Worm (Caenorhabditis elegans) whole organism, young adult: ENCODE data around the gene H42K12.3.

Experiments used
- B0019.2 ChIP-seq: fragments of 200-800 bp; sonication (Bioruptor generic); conservative IDR thresholded peaks from 2 replicates; pipeline ENCODE4 v1.3.6; 2022; ENCODE audit warnings: missing genetic modification reagents, missing genetic modification characterization, missing compliant biosample characterization
- F55B11.4 ChIP-seq: sonication (generic microtip); optimal IDR thresholded peaks from 2 replicates; lab custom pipeline; 2016; ENCODE audit warnings: missing compliant biosample characterization, missing genetic modification characterization, borderline replicate concordance; ENCODE audit not compliant: insufficient read depth
- dpl-1 ChIP-seq: fragments of 150-350 bp; optimal IDR thresholded peaks from 2 replicates; lab custom pipeline; 2014; ENCODE audit warnings: missing biosample characterization, missing genetic modification reagents, missing genetic modification characterization
- ekl-4 ChIP-seq: fragments of 200-800 bp; sonication (Bioruptor generic); IDR thresholded peaks from 2 replicates; pipeline ENCODE4 v1.3.6; 2022; ENCODE audit warnings: missing genetic modification reagents, missing genetic modification characterization, missing compliant biosample characterization
- hlh-26 ChIP-seq: fragments of 200-800 bp; sonication (Bioruptor generic); conservative IDR thresholded peaks from 2 replicates; pipeline ENCODE4 v1.3.6; 2022; ENCODE audit warnings: missing genetic modification reagents, missing genetic modification characterization, missing compliant biosample characterization
- nhr-90 ChIP-seq: sonication (generic microtip); optimal IDR thresholded peaks from 2 replicates; lab custom pipeline; 2016; ENCODE audit warnings: missing genotype, mild to moderate bottlenecking, missing genetic modification characterization, missing compliant biosample characterization
- pha-4 ChIP-seq: fragments of 150-350 bp; sonication (generic microtip); optimal IDR thresholded peaks from 2 replicates; lab custom pipeline; 2014; ENCODE audit warnings: missing biosample characterization, missing genetic modification reagents, missing genetic modification characterization
- rpc-1 ChIP-seq, 2 experiments: fragments of 150-350 bp in 1 of 2; sonication (generic microtip) in 1 of 2; optimal IDR thresholded peaks; 2 replicates each; lab custom pipeline; 2014 to 2018; ENCODE audit warnings: missing biosample characterization in 1 of 2, missing genetic modification characterization in 1 of 2, missing genetic modification reagents in 1 of 2, missing genotype in 1 of 2
- ztf-25 ChIP-seq: fragments of 200-800 bp; sonication (Bioruptor generic); IDR thresholded peaks from 2 replicates; pipeline ENCODE4 v1.3.6; 2022; ENCODE audit warnings: missing genetic modification reagents, missing genetic modification characterization, missing compliant biosample characterization

- no peak for TF ChIP-seq hlh-26 (GFP tag; lab: Robert Waterston, UW)
- no peak for TF ChIP-seq rpc-1 (optimal IDR thresholded peaks at IDR 0.05; lab: Kevin White, UChicago)
- TF ChIP-seq rpc-1 (tag; optimal IDR thresholded peaks at IDR 0.05; lab: Kevin White, UChicago) = no peak
- no peak for TF ChIP-seq dpl-1 (GFP tag; lab: Kevin White, UChicago)
- no peak for TF ChIP-seq B0019.2 (GFP tag; lab: Robert Waterston, UW)
- no peak for TF ChIP-seq F55B11.4 (tag; lab: Kevin White, UChicago)
- TF ChIP-seq nhr-90 (tag; lab: Kevin White, UChicago) = no peak
- no peak for TF ChIP-seq pha-4 (tag; lab: Kevin White, UChicago)
- TF ChIP-seq ekl-4 (GFP tag; lab: Robert Waterston, UW) = no peak
- TF ChIP-seq ztf-25 (GFP tag; lab: Robert Waterston, UW) = no peak
These were observed 45.9 kb upstream of the H42K12.3 start for ce11 chrX:1265336-1265735.
